Fruit fly (Drosophila melanogaster) Kc167 (cell line): ENCODE results near the gene CG10738.

Experiments
- Myc ChIP-seq: fragments of >200 bp; optimal IDR thresholded peaks from 2 replicates; lab custom pipeline; 2017; ENCODE audit warnings: missing external identifiers
- Sin3A ChIP-seq: fragments of >200 bp; optimal IDR thresholded peaks from 2 replicates; lab custom pipeline; 2018; ENCODE audit warnings: missing external identifiers
- h ChIP-seq: fragments of >200 bp; optimal IDR thresholded peaks from 3 replicates; lab custom pipeline; 2018; ENCODE audit warnings: missing external identifiers
- insv ChIP-seq: fragments of >200 bp; optimal IDR thresholded peaks from 3 replicates; lab custom pipeline; 2018; ENCODE audit warnings: missing external identifiers
- psq ChIP-seq: fragments of >200 bp; optimal IDR thresholded peaks from 2 replicates; lab custom pipeline; 2017; ENCODE audit warnings: missing external identifiers
- ttk ChIP-seq: sonication (Bioruptor generic); optimal IDR thresholded peaks from 2 replicates; lab custom pipeline; 2017; ENCODE audit warnings: missing external identifiers

The CG10738 gene

DNA sequence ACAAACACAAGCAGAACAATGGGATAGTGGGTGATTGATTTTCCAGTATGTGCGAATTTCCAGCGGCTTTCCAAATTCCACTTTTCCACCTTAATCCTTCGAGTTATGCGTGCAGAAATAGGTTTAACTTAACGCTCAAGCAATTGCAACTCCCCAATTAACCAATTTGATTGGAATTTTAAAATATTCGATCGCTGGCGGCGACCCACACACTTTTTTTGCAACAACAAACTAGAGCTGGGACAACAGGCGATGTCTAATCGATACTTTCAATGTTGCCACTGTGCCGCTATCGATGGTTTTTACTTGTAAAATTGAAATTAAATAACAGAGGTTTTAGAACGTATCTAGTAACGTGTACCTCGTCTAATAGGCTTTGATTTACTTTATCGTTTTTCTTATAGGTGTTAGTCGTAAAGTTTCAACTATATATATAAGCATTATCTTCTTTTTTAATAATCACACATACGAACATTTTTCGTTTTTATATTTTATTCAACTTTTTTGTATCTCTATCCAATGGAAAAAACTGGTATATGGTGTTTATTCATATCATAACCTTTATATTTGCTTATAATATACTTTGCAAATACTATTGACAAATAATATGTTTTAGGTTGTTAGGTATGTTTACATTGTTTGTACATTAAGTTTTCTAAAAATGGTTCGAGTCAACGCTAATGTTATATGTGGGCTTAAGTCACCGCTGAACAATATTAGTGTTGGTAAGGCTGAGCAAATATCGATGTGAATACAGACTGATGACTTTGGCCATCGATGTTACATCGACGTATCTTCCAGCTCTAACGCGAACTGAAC, 35.7 kb downstream of the CG10738 start, which contains the start of the genes Abp1 and Tgi:
Abp1 (minus strand) TSS at position 240 of the 819 bp plus-strand sequence.
Tgi (plus strand) TSS at position 757 of the 819 bp plus-strand sequence.
- TF ChIP-seq Sin3A (lab: Kevin White, UChicago) (no peak), psq (lab: Kevin White, UChicago) (no peak), insv (lab: Kevin White, UChicago) (no peak), ttk (lab: Kevin White, UChicago) (no peak), Myc (no peak), h (lab: Kevin White, UChicago) (no peak)

- TF ChIP-seq psq (lab: Kevin White, UChicago) (no peak), insv (lab: Kevin White, UChicago) (no peak), h (lab: Kevin White, UChicago) (no peak), Myc (no peak), Sin3A (lab: Kevin White, UChicago) (no peak), ttk (lab: Kevin White, UChicago) (no peak)
Observed at dm6 chr3L:13486860-13487404, 36.4 kb downstream of the CG10738 start.

dm6 chr3L:13488129-13488876, 37.7 kb downstream of the CG10738 start:
- TF ChIP-seq ttk (lab: Kevin White, UChicago) (no peak), insv (lab: Kevin White, UChicago) (no peak), h (lab: Kevin White, UChicago) (no peak), psq (lab: Kevin White, UChicago) (no peak), Myc (no peak), Sin3A (lab: Kevin White, UChicago) (no peak)

DNA sequence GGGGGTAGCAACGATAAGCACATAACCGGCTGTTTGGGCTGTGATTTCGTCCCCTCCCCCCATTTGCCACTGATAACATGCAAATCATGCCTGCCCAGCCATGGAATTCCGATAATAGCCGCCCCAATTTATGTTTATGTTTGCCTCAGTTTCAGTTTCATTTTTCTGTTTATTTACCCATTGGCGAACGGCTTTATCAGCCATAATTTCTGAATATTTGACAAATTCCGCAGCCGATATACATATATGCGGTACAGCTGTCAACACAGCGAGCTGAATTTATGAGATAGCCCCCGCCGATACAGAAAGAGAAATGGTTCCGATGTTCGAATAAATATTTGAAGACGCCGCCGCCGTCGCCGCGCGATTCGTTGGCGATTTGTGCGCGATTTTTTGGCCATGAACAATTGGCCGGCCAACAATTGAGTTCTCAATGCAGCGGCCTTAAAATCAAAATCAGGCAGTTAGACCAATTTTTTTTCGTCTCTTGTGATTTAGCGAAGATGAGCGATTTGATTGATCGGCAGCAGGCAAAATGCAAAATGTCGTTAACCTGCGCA, 38.7 kb downstream of the CG10738 start:
- TF ChIP-seq psq (lab: Kevin White, UChicago): no peak
- no peak for TF ChIP-seq Sin3A (lab: Kevin White, UChicago)
- TF ChIP-seq ttk (lab: Kevin White, UChicago): no peak
- TF ChIP-seq Myc: no peak
- TF ChIP-seq h (lab: Kevin White, UChicago): no peak
- TF ChIP-seq insv (lab: Kevin White, UChicago): no peak

- TF ChIP-seq psq (lab: Kevin White, UChicago) (no peak), Sin3A (lab: Kevin White, UChicago) (no peak), insv (lab: Kevin White, UChicago) (no peak), h (lab: Kevin White, UChicago) (no peak), Myc (no peak), ttk (lab: Kevin White, UChicago) (no peak)
Observed at dm6 chr3L:13490689-13491348, 40.2 kb downstream of the CG10738 start.

DNA sequence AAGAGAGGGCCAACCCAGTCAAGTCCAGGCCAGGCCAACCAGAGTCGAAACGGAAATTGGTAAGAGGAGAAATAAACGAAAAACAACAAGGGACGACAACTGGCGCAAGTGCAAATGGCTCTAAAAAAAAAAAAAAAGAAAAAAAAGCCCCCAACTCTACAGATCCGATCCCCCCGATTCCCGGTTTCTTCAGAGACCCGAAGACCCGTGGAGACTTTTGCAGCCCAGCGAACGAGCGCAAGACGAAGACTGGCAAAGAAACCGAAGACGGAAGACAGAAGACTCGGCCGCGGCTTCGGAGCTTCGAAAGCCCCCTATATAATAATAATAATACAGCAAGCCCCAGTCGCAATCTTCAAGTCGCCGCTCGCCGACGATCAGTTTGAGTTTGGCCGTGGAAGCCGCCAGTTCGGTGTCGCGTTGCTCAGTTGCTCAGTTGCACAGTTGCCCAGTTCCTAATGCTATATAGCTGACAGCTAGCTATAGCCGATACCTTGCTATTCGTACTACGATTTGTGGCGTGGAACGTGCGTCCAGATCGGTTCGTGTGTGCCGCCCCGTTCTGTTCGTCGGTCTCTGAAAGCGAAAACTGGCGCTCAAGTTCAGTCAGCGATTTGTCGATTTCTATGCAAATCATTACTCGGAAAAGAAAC, 43.9 kb downstream of the CG10738 start:
- TF ChIP-seq ttk (lab: Kevin White, UChicago) (no peak), insv (lab: Kevin White, UChicago) (no peak), h (lab: Kevin White, UChicago) (no peak), psq (lab: Kevin White, UChicago) (no peak), Sin3A (lab: Kevin White, UChicago) (no peak), Myc (no peak)

DNA sequence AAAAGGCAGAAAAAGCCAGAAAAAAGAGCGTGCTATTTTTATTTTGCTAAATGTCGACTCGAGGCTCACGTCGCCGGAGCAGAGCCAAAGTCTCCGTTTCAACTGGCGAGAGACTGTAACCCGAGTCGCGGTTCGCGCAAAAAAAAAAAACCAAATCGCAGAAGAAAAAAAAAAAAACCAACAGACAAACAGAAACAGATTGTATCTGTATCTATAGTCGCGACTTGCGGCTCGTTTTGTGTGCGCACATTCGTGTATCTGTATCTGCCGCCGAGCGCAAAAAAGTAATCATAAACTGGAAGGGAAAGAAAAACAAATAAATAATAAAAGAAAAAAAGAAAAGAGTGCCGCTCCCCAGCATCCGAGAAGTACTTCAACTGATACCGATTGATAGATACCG, 44.5 kb downstream of the CG10738 start:
- TF ChIP-seq insv (lab: Kevin White, UChicago) (no peak), ttk (lab: Kevin White, UChicago) (no peak), Myc (no peak), Sin3A (lab: Kevin White, UChicago) (no peak), psq (lab: Kevin White, UChicago) (no peak), h (lab: Kevin White, UChicago) (no peak)

- TF ChIP-seq Myc: no peak
- TF ChIP-seq insv (lab: Kevin White, UChicago): no peak
Observed at dm6 chr3L:13497720-13498355, 47.3 kb downstream of the CG10738 start.

DNA sequence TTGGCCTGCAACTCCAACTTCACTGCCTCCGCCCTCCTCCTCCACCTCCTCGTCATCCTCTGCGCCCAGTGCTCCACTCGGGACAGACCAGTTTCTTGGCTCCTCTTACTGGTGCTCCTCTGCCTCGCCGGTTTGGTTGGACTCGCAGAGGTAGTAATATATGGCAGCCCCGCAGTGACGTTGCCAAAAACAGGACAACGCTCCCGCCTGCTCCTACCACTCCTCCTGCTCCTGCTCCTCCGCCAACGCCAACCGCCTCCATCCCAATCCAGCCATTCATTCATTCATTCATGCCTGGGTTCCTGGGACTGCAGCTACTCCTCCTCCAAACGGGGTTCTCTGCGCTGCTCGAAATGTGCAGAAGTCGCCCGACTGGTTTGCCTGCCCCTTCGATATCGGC, 49.0 kb downstream of the CG10738 start:
- no peak for TF ChIP-seq h (lab: Kevin White, UChicago)
- TF ChIP-seq Sin3A (lab: Kevin White, UChicago): no peak
- TF ChIP-seq ttk (lab: Kevin White, UChicago): no peak
